Fruit fly (Drosophila melanogaster): ENCODE measurements around the gene CG34164.

Gene CG34164

DNA sequence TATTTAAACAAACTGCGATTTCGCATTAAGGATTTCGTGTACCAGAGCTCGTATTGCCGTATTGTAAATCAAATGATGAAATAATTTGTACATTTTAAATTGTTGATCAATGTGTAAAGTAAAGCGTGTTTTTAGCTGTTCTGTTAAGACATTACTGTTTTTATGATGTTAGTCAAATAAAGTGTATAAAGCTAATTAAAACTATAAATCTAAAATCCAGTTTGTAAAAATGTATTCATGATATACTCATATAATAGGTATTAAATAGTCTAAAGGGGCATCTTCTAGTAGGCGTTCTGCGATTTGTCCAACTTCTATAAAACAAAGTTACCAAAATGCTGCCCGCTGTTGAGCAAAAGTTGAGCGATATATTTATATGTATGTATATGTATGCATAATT, 22.3 kb upstream of the CG34164 start, which contains the start of gene CG18788:
Gene CG18788 (plus strand): TSS at position 301 of the 400 bp plus-strand sequence.
- TF ChIP-seq CG15710 (tag; optimal IDR thresholded peaks at IDR 0.05), result no peak
- no peak for TF ChIP-seq CG13204 (GFP tag; optimal IDR thresholded peaks at IDR 0.05)
- TF ChIP-seq CG10348 (GFP tag; IDR thresholded peaks at IDR 0.05), result no peak
- TF ChIP-seq CG32121 (GFP tag; IDR thresholded peaks at IDR 0.05), result no peak
- no peak for TF ChIP-seq CG14655 (GFP tag; optimal IDR thresholded peaks at IDR 0.05)
- TF ChIP-seq D1 (tag; optimal IDR thresholded peaks at IDR 0.05), result no peak
- TF ChIP-seq CG12605 (GFP tag; IDR thresholded peaks at IDR 0.05), result no peak
- no peak for TF ChIP-seq CG4496 (GFP tag; IDR thresholded peaks at IDR 0.05)
- TF ChIP-seq rn (GFP tag; IDR thresholded peaks at IDR 0.05), result no peak
- TF ChIP-seq Pif1B (GFP tag; optimal IDR thresholded peaks at IDR 0.05), result no peak
- no peak for TF ChIP-seq Snoo (tag; optimal IDR thresholded peaks at IDR 0.05)
- TF ChIP-seq CG17806 (tag; optimal IDR thresholded peaks at IDR 0.05), result no peak
- no peak for TF ChIP-seq Ets98B (GFP tag; IDR thresholded peaks at IDR 0.05)
- TF ChIP-seq CG9948 (tag; optimal IDR thresholded peaks at IDR 0.05), result no peak

- no peak for TF ChIP-seq CG15710 (tag; optimal IDR thresholded peaks at IDR 0.05)
- no peak for TF ChIP-seq CG17806 (tag; optimal IDR thresholded peaks at IDR 0.05)
- TF ChIP-seq Pif1B (GFP tag; optimal IDR thresholded peaks at IDR 0.05), result no peak
- no peak for TF ChIP-seq CG14655 (GFP tag; optimal IDR thresholded peaks at IDR 0.05)
- no peak for TF ChIP-seq CG34367 (tag; optimal IDR thresholded peaks at IDR 0.05)
These were observed 18.0 kb upstream of the CG34164 start, which contains the start of gene Tom70 for dm6 chr2L:12038177-12038581. Tom70 (minus strand) TSS chr2L:12038511.

DNA sequence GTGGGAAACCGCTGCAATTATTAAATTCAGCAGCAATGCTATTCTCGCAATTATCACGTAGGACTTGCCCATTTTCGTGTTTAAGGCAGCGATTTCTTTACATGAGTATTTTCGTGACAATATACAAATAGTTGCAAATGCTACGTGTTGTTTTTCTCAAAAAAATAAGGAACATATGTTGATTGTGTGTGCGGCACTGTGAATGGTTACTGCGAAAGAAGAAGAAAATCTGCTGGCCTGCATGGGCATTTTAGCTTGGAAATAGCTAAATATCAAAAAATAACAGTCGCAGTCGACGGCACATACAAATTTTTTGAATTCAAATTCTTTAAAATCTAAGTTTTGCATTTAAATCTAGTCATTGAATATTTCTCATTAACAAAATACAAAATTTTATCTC, 15.6 kb upstream of the CG34164 start, which contains the start of gene CG6766:
Gene CG6766 (minus strand): TSS at position 180 of the 400 bp plus-strand sequence.
- TF ChIP-seq gl (tag; optimal IDR thresholded peaks at IDR 0.05) (no peak), CG17806 (tag; optimal IDR thresholded peaks at IDR 0.05) (no peak), Ets98B (GFP tag; IDR thresholded peaks at IDR 0.05) (no peak), CG4496 (GFP tag; IDR thresholded peaks at IDR 0.05) (no peak), CG10348 (GFP tag; IDR thresholded peaks at IDR 0.05) (no peak), CG34367 (tag; optimal IDR thresholded peaks at IDR 0.05) (no peak), D1 (tag; optimal IDR thresholded peaks at IDR 0.05) (no peak), CG8159 (tag; optimal IDR thresholded peaks at IDR 0.05) (no peak), CG15710 (tag; optimal IDR thresholded peaks at IDR 0.05) (no peak), Snoo (tag; optimal IDR thresholded peaks at IDR 0.05) (no peak), CG9948 (tag; optimal IDR thresholded peaks at IDR 0.05) (no peak), fd96Ca (GFP tag; IDR thresholded peaks at IDR 0.05) (no peak), Pif1A (GFP tag; optimal IDR thresholded peaks at IDR 0.05) (no peak), CG12605 (GFP tag; IDR thresholded peaks at IDR 0.05) (no peak), rn (GFP tag; IDR thresholded peaks at IDR 0.05) (no peak)

- TF ChIP-seq CG4496 (GFP tag; IDR thresholded peaks at IDR 0.05) (peak; percentile 90), Pif1A (GFP tag; optimal IDR thresholded peaks at IDR 0.05) (peak; percentile 90), CG9948 (tag; optimal IDR thresholded peaks at IDR 0.05) (peak; percentile 60), CG13204 (GFP tag; optimal IDR thresholded peaks at IDR 0.05) (peak; percentile 9), Ets98B (GFP tag; IDR thresholded peaks at IDR 0.05) (peak; percentile 85), CG34367 (tag; optimal IDR thresholded peaks at IDR 0.05) (peak; percentile 69), Snoo (tag; optimal IDR thresholded peaks at IDR 0.05) (peak; percentile 71), CG12605 (GFP tag; IDR thresholded peaks at IDR 0.05) (peak; percentile 63), CG15710 (tag; optimal IDR thresholded peaks at IDR 0.05) (peak; percentile 76), CG32121 (GFP tag; IDR thresholded peaks at IDR 0.05) (peak; percentile 80), rn (GFP tag; IDR thresholded peaks at IDR 0.05) (0 out of 2 replicates have a peak, but pooled peaks have one; percentile 21), CG14655 (GFP tag; optimal IDR thresholded peaks at IDR 0.05) (no peak), CG17806 (tag; optimal IDR thresholded peaks at IDR 0.05) (peak; percentile 78), CG8159 (tag; optimal IDR thresholded peaks at IDR 0.05) (peak; percentile 99), fd96Ca (GFP tag; IDR thresholded peaks at IDR 0.05) (peak; percentile 81; the same call in 2 of the 3 replicates), Pif1B (GFP tag; optimal IDR thresholded peaks at IDR 0.05) (peak; percentile 82), CG8301 (tag; optimal IDR thresholded peaks at IDR 0.05) (peak; percentile 84), EcR (GFP tag; optimal IDR thresholded peaks at IDR 0.05) (peak; percentile 95), gl (tag; optimal IDR thresholded peaks at IDR 0.05) (peak; percentile 65), D1 (tag; optimal IDR thresholded peaks at IDR 0.05) (peak; percentile 68), CG10348 (GFP tag; IDR thresholded peaks at IDR 0.05) (no peak)
These were observed 11.4 kb upstream of the CG34164 start, which contains the start of gene CG6785 for dm6 chr2L:12044613-12045350. CG6785 (minus strand) TSS chr2L:12045200.

dm6 chr2L:12045578-12045940, 10.6 kb upstream of the CG34164 start:
- TF ChIP-seq CG12605 (GFP tag; IDR thresholded peaks at IDR 0.05) (no peak), CG8301 (tag; optimal IDR thresholded peaks at IDR 0.05) (no peak), CG13204 (GFP tag; optimal IDR thresholded peaks at IDR 0.05) (no peak), CG9948 (tag; optimal IDR thresholded peaks at IDR 0.05) (no peak), rn (GFP tag; IDR thresholded peaks at IDR 0.05) (no peak), CG34367 (tag; optimal IDR thresholded peaks at IDR 0.05) (no peak), CG10348 (GFP tag; IDR thresholded peaks at IDR 0.05) (no peak), CG4496 (GFP tag; IDR thresholded peaks at IDR 0.05) (no peak), CG14655 (GFP tag; optimal IDR thresholded peaks at IDR 0.05) (no peak), CG8159 (tag; optimal IDR thresholded peaks at IDR 0.05) (no peak), CG32121 (GFP tag; IDR thresholded peaks at IDR 0.05) (no peak), D1 (tag; optimal IDR thresholded peaks at IDR 0.05) (no peak)
